Fruit fly (Drosophila melanogaster) whole organism, embryonic: ENCODE measurements around the gene Ctns.

Experiments used
- Abd-B ChIP-seq: fragments of 200-800 bp; sonication (Bioruptor generic); optimal IDR thresholded peaks from 2 replicates; lab custom pipeline; 2018; ENCODE audit warnings: missing biosample characterization, mild to moderate bottlenecking, missing genetic modification characterization, moderate library complexity
- CG10267 ChIP-seq: fragments of 200-800 bp; sonication (Bioruptor generic); optimal IDR thresholded peaks from 2 replicates; lab custom pipeline; 2018; ENCODE audit warnings: missing biosample characterization, mild to moderate bottlenecking, missing genetic modification characterization, moderate library complexity
- CG10431 ChIP-seq: fragments of 200-800 bp; sonication (Bioruptor generic); optimal IDR thresholded peaks from 3 replicates; lab custom pipeline; 2018; ENCODE audit warnings: missing biosample characterization, mild to moderate bottlenecking, missing genetic modification characterization
- CG10543 ChIP-seq: fragments of 200-800 bp; sonication (Bioruptor generic); optimal IDR thresholded peaks from 3 replicates; lab custom pipeline; 2017; ENCODE audit warnings: missing biosample characterization, mild to moderate bottlenecking, missing genetic modification characterization, moderate library complexity
- CG10979 ChIP-seq: fragments of 200-800 bp; sonication (Bioruptor generic); optimal IDR thresholded peaks from 2 replicates; lab custom pipeline; 2018; ENCODE audit warnings: missing biosample characterization, mild to moderate bottlenecking, missing genetic modification characterization, moderate library complexity
- CG18011 ChIP-seq: fragments of 200-800 bp; sonication (Bioruptor generic); optimal IDR thresholded peaks from 2 replicates; lab custom pipeline; 2017; ENCODE audit warnings: missing biosample characterization, missing genetic modification characterization, mild to moderate bottlenecking, moderate library complexity, missing genotype
- CG18476 ChIP-seq: fragments of 200-800 bp; sonication (Bioruptor generic); optimal IDR thresholded peaks from 2 replicates; lab custom pipeline; 2016; ENCODE audit warnings: missing biosample characterization, mild to moderate bottlenecking, missing genetic modification characterization
- CG31365 ChIP-seq: fragments of 200-800 bp; sonication (Bioruptor generic); optimal IDR thresholded peaks from 2 replicates; lab custom pipeline; 2018; ENCODE audit warnings: missing biosample characterization, mild to moderate bottlenecking, missing genetic modification characterization
- CG32532 ChIP-seq: fragments of 200-800 bp; sonication (Bioruptor generic); IDR thresholded peaks from 2 replicates; pipeline ENCODE4 v1.3.6; 2022; ENCODE audit warnings: missing biosample characterization, missing genetic modification characterization
- CG32767 ChIP-seq: fragments of 200-800 bp; sonication (Bioruptor generic); IDR thresholded peaks from 2 replicates; pipeline ENCODE4 v1.3.6; 2022; ENCODE audit warnings: missing biosample characterization, missing genetic modification characterization
- CG33213 ChIP-seq: fragments of 200-800 bp; sonication (Bioruptor generic); optimal IDR thresholded peaks from 3 replicates; lab custom pipeline; 2016; ENCODE audit warnings: missing biosample characterization, missing genetic modification characterization
- CG3407 ChIP-seq: fragments of 200-800 bp; sonication (Bioruptor generic); optimal IDR thresholded peaks from 2 replicates; lab custom pipeline; 2018; ENCODE audit warnings: missing biosample characterization, mild to moderate bottlenecking, missing genetic modification characterization
- CG4820 ChIP-seq: fragments of 200-800 bp; sonication (Bioruptor generic); optimal IDR thresholded peaks from 3 replicates; lab custom pipeline; 2016; ENCODE audit warnings: missing biosample characterization, missing genetic modification characterization
- CG5953 ChIP-seq: fragments of 200-800 bp; sonication (Bioruptor generic); IDR thresholded peaks from 2 replicates; pipeline ENCODE4 v1.3.6; 2022; ENCODE audit warnings: missing biosample characterization, missing genetic modification characterization
- CG6654 ChIP-seq: fragments of 200-800 bp; sonication (Bioruptor generic); optimal IDR thresholded peaks from 2 replicates; lab custom pipeline; 2017; ENCODE audit warnings: missing biosample characterization, mild to moderate bottlenecking, missing genetic modification characterization
- CG6689 ChIP-seq: fragments of 200-800 bp; sonication (Bioruptor generic); IDR thresholded peaks from 2 replicates; pipeline ENCODE4 v1.3.6; 2022; ENCODE audit warnings: missing biosample characterization, missing genetic modification characterization
- CG6791 ChIP-seq: fragments of 200-800 bp; sonication (Bioruptor generic); IDR thresholded peaks from 3 replicates; pipeline ENCODE4 v1.3.6; 2022; ENCODE audit warnings: missing biosample characterization, missing genetic modification characterization; ENCODE audit not compliant: partially characterized antibody
- CG7786 ChIP-seq: fragments of 200-800 bp; sonication (Bioruptor generic); optimal IDR thresholded peaks from 2 replicates; lab custom pipeline; 2016; ENCODE audit warnings: missing biosample characterization, missing genetic modification characterization
- CG9215 ChIP-seq: fragments of 200-800 bp; sonication (Bioruptor generic); IDR thresholded peaks from 2 replicates; pipeline ENCODE4 v1.3.6; 2022; ENCODE audit warnings: missing biosample characterization, missing genetic modification characterization
- Camta ChIP-seq: fragments of 200-800 bp; sonication (Bioruptor generic); optimal IDR thresholded peaks from 2 replicates; lab custom pipeline; 2016; ENCODE audit warnings: missing biosample characterization, missing genetic modification characterization
- CrebB ChIP-seq: fragments of 200-800 bp; sonication (Bioruptor generic); optimal IDR thresholded peaks from 3 replicates; lab custom pipeline; 2018; ENCODE audit warnings: missing biosample characterization, mild to moderate bottlenecking, missing genetic modification characterization
- Dbx ChIP-seq: fragments of 200-800 bp; sonication (Bioruptor generic); IDR thresholded peaks from 3 replicates; pipeline ENCODE4 v1.3.6; 2022; ENCODE audit warnings: missing biosample characterization, missing genetic modification characterization
- Dip3 ChIP-seq: fragments of 200-800 bp; sonication (Bioruptor generic); optimal IDR thresholded peaks from 3 replicates; lab custom pipeline; 2016; ENCODE audit warnings: missing biosample characterization, missing genetic modification characterization
- Dll ChIP-seq: fragments of 200-800 bp; sonication (Bioruptor generic); IDR thresholded peaks from 4 replicates; pipeline ENCODE4 v1.3.6; 2022; ENCODE audit warnings: missing biosample characterization, missing genetic modification characterization; ENCODE audit not compliant: partially characterized antibody
- GATAe ChIP-seq: fragments of 200-800 bp; sonication (Bioruptor generic); conservative IDR thresholded peaks from 2 replicates; pipeline ENCODE4 v1.3.6; 2022; ENCODE audit warnings: missing biosample characterization, missing genetic modification characterization
- Hr3 ChIP-seq: fragments of 200-800 bp; sonication (Bioruptor generic); optimal IDR thresholded peaks from 3 replicates; lab custom pipeline; 2016; ENCODE audit warnings: missing biosample characterization, missing genetic modification characterization
- Hr78 ChIP-seq, 2 experiments: fragments of 200-800 bp in 1 of 2; fragments of >200 bp in 1 of 2; sonication (Bioruptor generic) in 1 of 2; optimal IDR thresholded peaks; 2 replicates each; lab custom pipeline; 2017 to 2019; ENCODE audit warnings: missing biosample characterization in 2 of 2, missing genetic modification characterization in 2 of 2, mild to moderate bottlenecking in 1 of 2, moderate library complexity in 1 of 2
- Lhr ChIP-seq: fragments of 200-800 bp; sonication (Bioruptor generic); optimal IDR thresholded peaks from 3 replicates; lab custom pipeline; 2017; ENCODE audit warnings: mild to moderate bottlenecking, missing biosample characterization, missing genetic modification reagents, missing genetic modification characterization
- Myb ChIP-seq: fragments of 200-800 bp; sonication (Bioruptor generic); optimal IDR thresholded peaks from 2 replicates; lab custom pipeline; 2016; ENCODE audit warnings: missing biosample characterization, missing genetic modification characterization
- PHDP ChIP-seq: fragments of 200-800 bp; sonication (Bioruptor generic); optimal IDR thresholded peaks from 3 replicates; lab custom pipeline; 2018; ENCODE audit warnings: missing biosample characterization, mild to moderate bottlenecking, missing genetic modification characterization, moderate library complexity
- Scr ChIP-seq: fragments of 200-800 bp; sonication (Bioruptor generic); IDR thresholded peaks from 2 replicates; pipeline ENCODE4 v1.3.6; 2022; ENCODE audit warnings: missing biosample characterization, missing genetic modification characterization; ENCODE audit not compliant: partially characterized antibody
- Sox102F ChIP-seq: fragments of 200-800 bp; sonication (Bioruptor generic); optimal IDR thresholded peaks from 2 replicates; lab custom pipeline; 2018; ENCODE audit warnings: missing biosample characterization, mild to moderate bottlenecking, missing genetic modification characterization, moderate library complexity
- Sry-β ChIP-seq: fragments of 200-800 bp; sonication (Bioruptor generic); optimal IDR thresholded peaks from 2 replicates; lab custom pipeline; 2018; ENCODE audit warnings: missing biosample characterization, mild to moderate bottlenecking, missing genetic modification characterization, moderate library complexity
- Taf1 ChIP-seq: fragments of 200-800 bp; sonication (Bioruptor generic); IDR thresholded peaks from 2 replicates; pipeline ENCODE4 v1.3.6; 2022; ENCODE audit warnings: missing biosample characterization, missing genetic modification characterization
- Xrp1 ChIP-seq: fragments of 200-800 bp; sonication (Bioruptor generic); IDR thresholded peaks from 2 replicates; pipeline ENCODE4 v1.3.6; 2022; ENCODE audit warnings: missing biosample characterization, missing genetic modification characterization
- abd-A ChIP-seq: fragments of 200-800 bp; sonication (Bioruptor generic); optimal IDR thresholded peaks from 3 replicates; lab custom pipeline; 2019; ENCODE audit warnings: missing biosample characterization, mild to moderate bottlenecking, missing genetic modification characterization, moderate library complexity
- chif ChIP-seq, 2 experiments: fragments of 200-800 bp; sonication (Bioruptor generic); optimal IDR thresholded peaks; 3 replicates each; lab custom pipeline; 2016; ENCODE audit warnings: missing biosample characterization in 2 of 2, missing genetic modification characterization in 2 of 2
- crol ChIP-seq: fragments of 200-800 bp; sonication (Bioruptor generic); IDR thresholded peaks from 2 replicates; pipeline ENCODE4 v1.3.6; 2022; ENCODE audit warnings: missing biosample characterization, missing genetic modification characterization
- eyg ChIP-seq: fragments of 200-800 bp; sonication (Bioruptor generic); optimal IDR thresholded peaks from 3 replicates; lab custom pipeline; 2016; ENCODE audit warnings: missing biosample characterization, missing genetic modification characterization
- grn ChIP-seq: fragments of 200-800 bp; sonication (Bioruptor generic); optimal IDR thresholded peaks from 3 replicates; lab custom pipeline; 2017; ENCODE audit warnings: missing biosample characterization, missing genetic modification characterization
- ham ChIP-seq: fragments of 200-800 bp; sonication (Bioruptor generic); IDR thresholded peaks from 2 replicates; pipeline ENCODE4 v1.3.6; 2022; ENCODE audit warnings: missing biosample characterization, missing genetic modification characterization
- org-1 ChIP-seq: fragments of 200-800 bp; sonication (Bioruptor generic); optimal IDR thresholded peaks from 2 replicates; lab custom pipeline; 2017; ENCODE audit warnings: missing biosample characterization, missing genetic modification characterization
- pros ChIP-seq: fragments of 200-800 bp; sonication (Bioruptor generic); optimal IDR thresholded peaks from 3 replicates; lab custom pipeline; 2019; ENCODE audit warnings: missing biosample characterization, mild to moderate bottlenecking, missing genetic modification characterization, moderate library complexity
- scrt ChIP-seq: fragments of 200-800 bp; sonication (Bioruptor generic); optimal IDR thresholded peaks from 2 replicates; lab custom pipeline; 2018; ENCODE audit warnings: missing biosample characterization, mild to moderate bottlenecking, missing genetic modification characterization, moderate library complexity
- sens-2 ChIP-seq: fragments of 200-800 bp; sonication (Bioruptor generic); IDR thresholded peaks from 2 replicates; pipeline ENCODE4 v1.3.6; 2022; ENCODE audit warnings: missing biosample characterization, missing genetic modification characterization
- sug ChIP-seq: fragments of 200-800 bp; optimal IDR thresholded peaks from 2 replicates; lab custom pipeline; 2019; ENCODE audit warnings: missing biosample characterization, mild to moderate bottlenecking, missing genetic modification characterization, moderate library complexity
- tup ChIP-seq: fragments of 200-800 bp; sonication (Bioruptor generic); optimal IDR thresholded peaks from 2 replicates; lab custom pipeline; 2016; ENCODE audit warnings: missing biosample characterization, mild to moderate bottlenecking, missing genetic modification characterization, moderate library complexity
- wek ChIP-seq: fragments of 200-800 bp; sonication (Bioruptor generic); optimal IDR thresholded peaks from 3 replicates; lab custom pipeline; 2018; ENCODE audit warnings: missing biosample characterization, mild to moderate bottlenecking, missing genetic modification characterization, moderate library complexity
- zen2 ChIP-seq: fragments of 200-800 bp; sonication (Bioruptor generic); IDR thresholded peaks from 3 replicates; pipeline ENCODE4 v1.3.6; 2022; ENCODE audit warnings: missing biosample characterization, missing genetic modification characterization; ENCODE audit not compliant: partially characterized antibody
- zfh1 ChIP-seq: fragments of 200-800 bp; sonication (Bioruptor generic); IDR thresholded peaks from 3 replicates; pipeline ENCODE4 v1.3.6; 2022; ENCODE audit warnings: missing biosample characterization, missing genetic modification characterization

The Ctns gene

dm6 chr3R:23046529-23046943, 12.2 kb downstream of the Ctns start (continued):
- TF ChIP-seq zfh1 (GFP tag; lab: Robert Waterston, UW) (peak; percentile 48; the same call in 1 of the 3 replicates), CG6654 (GFP tag; lab: Kevin White, UChicago) (no peak), Sox102F (peak; percentile 51), Camta (GFP tag; lab: Kevin White, UChicago) (no peak), CG10431 (GFP tag; lab: Kevin White, UChicago) (no peak), crol (GFP tag; lab: Robert Waterston, UW) (no peak), CG33213 (no peak), CG32532 (GFP tag; lab: Robert Waterston, UW) (peak; percentile 84), CG10267 (tag; lab: Kevin White, UChicago) (no peak), grn (GFP tag; lab: Kevin White, UChicago) (peak; percentile 52), GATAe (GFP tag; lab: Robert Waterston, UW) (no peak), Hr78 (GFP tag; optimal IDR thresholded peaks at IDR 0.05; lab: Kevin White, UChicago) (no peak), Xrp1 (peak; percentile 31; the same call in 1 of the 2 replicates), CG10543 (GFP tag; lab: Kevin White, UChicago) (peak; percentile 4), CG4820 (GFP tag; lab: Kevin White, UChicago) (no peak), CG7786 (GFP tag; lab: Kevin White, UChicago) (peak; percentile 59), CG3407 (no peak), Myb (peak; percentile 50), Abd-B (GFP tag; lab: Kevin White, UChicago) (peak; percentile 3), CG6689 (GFP tag; lab: Robert Waterston, UW) (0 out of 2 replicates have a peak, but pooled peaks have one; percentile 30), wek (GFP tag; lab: Kevin White, UChicago) (no peak), tup (GFP tag; lab: Kevin White, UChicago) (no peak), pros (GFP tag; lab: Kevin White, UChicago) (no peak), Taf1 (no peak), org-1 (GFP tag; lab: Kevin White, UChicago) (no peak), Lhr (no peak), Hr3 (GFP tag; lab: Kevin White, UChicago) (peak; percentile 24), CG31365 (tag; lab: Kevin White, UChicago) (no peak), abd-A (tag; lab: Kevin White, UChicago) (peak; percentile 60), chif (GFP tag; optimal IDR thresholded peaks at IDR 0.05; lab: Kevin White, UChicago) (peak in 1 of 2 experiments; percentile 5), scrt (GFP tag; lab: Kevin White, UChicago) (no peak), CG10979 (tag; lab: Kevin White, UChicago) (no peak), CG9215 (GFP tag; lab: Robert Waterston, UW) (peak; percentile 61; the same call in 1 of the 2 replicates), sens-2 (GFP tag; lab: Robert Waterston, UW) (no peak), sug (tag; lab: Kevin White, UChicago) (no peak), CG5953 (0 out of 2 replicates have a peak, but pooled peaks have one; percentile 24), CG18011 (GFP tag; lab: Kevin White, UChicago) (no peak), ham (GFP tag; lab: Robert Waterston, UW) (no peak), CG18476 (GFP tag; lab: Kevin White, UChicago) (no peak), CG32767 (GFP tag; lab: Robert Waterston, UW) (peak; percentile 52; the same call in 1 of the 2 replicates), Sry-β (no peak), zen2 (no peak), Dll (GFP tag; lab: Robert Waterston, UW) (no peak), Dbx (GFP tag; lab: Robert Waterston, UW) (peak; percentile 76), Scr (GFP tag; lab: Robert Waterston, UW) (no peak), CG6791 (GFP tag; lab: Robert Waterston, UW) (no peak), eyg (GFP tag; lab: Kevin White, UChicago) (peak; percentile 0), Dip3 (GFP tag; lab: Kevin White, UChicago) (peak; percentile 47), PHDP (peak; percentile 50), CrebB (no peak)
